Fruit fly (Drosophila melanogaster) whole organism, wandering third instar larva: ENCODE measurements around the gene Septin4.
A peak's percentile ranks its signal among the peaks of the same experiment; 100 is the strongest.

Experiments
- Abd-B ChIP-seq: fragments of >200 bp; optimal IDR thresholded peaks from 2 replicates; lab custom pipeline; 2017; ENCODE audit warnings: missing biosample characterization, missing genetic modification characterization
- CG32264 ChIP-seq: fragments of 200-800 bp; sonication (Bioruptor generic); optimal IDR thresholded peaks from 2 replicates; lab custom pipeline; 2016; ENCODE audit warnings: missing biosample characterization, missing genetic modification characterization
- CG9705 ChIP-seq: fragments of 200-800 bp; sonication (Bioruptor generic); optimal IDR thresholded peaks from 2 replicates; lab custom pipeline; 2018; ENCODE audit warnings: missing biosample characterization, mild to moderate bottlenecking, missing genetic modification characterization
- CrebA ChIP-seq: fragments of 200-800 bp; sonication (Bioruptor generic); optimal IDR thresholded peaks from 2 replicates; lab custom pipeline; 2016; ENCODE audit warnings: missing biosample characterization, mild to moderate bottlenecking, missing genetic modification characterization, borderline replicate concordance
- Dfd ChIP-seq: fragments of >200 bp; optimal IDR thresholded peaks from 2 replicates; lab custom pipeline; 2017; ENCODE audit warnings: missing biosample characterization, missing genetic modification characterization
- Dif ChIP-seq: fragments of 200-275, 200-300 bp; sonication (Bioruptor generic); optimal IDR thresholded peaks from 2 replicates; lab custom pipeline; 2018; ENCODE audit warnings: missing biosample characterization, missing genetic modification characterization; ENCODE audit not compliant: partially characterized antibody
- HLH106 ChIP-seq: fragments of 200-800 bp; optimal IDR thresholded peaks from 3 replicates; lab custom pipeline; 2019; ENCODE audit warnings: missing biosample characterization, mild to moderate bottlenecking, missing genetic modification characterization, moderate library complexity
- Jra ChIP-seq: sonication (Bioruptor generic); optimal IDR thresholded peaks from 2 replicates; lab custom pipeline; 2016; ENCODE audit warnings: missing biosample characterization, missing genetic modification characterization
- Myc ChIP-seq: fragments of >200 bp; optimal IDR thresholded peaks from 2 replicates; lab custom pipeline; 2017
- OdsH ChIP-seq: fragments of 200-800 bp; sonication (Bioruptor generic); optimal IDR thresholded peaks from 2 replicates; lab custom pipeline; 2016; ENCODE audit warnings: missing biosample characterization, mild to moderate bottlenecking, missing genetic modification characterization
- Rel ChIP-seq, 2 experiments: fragments of 200-800 bp; sonication (Bioruptor generic) in 1 of 2; optimal IDR thresholded peaks; 2 replicates in 1 of 2; 3 replicates in 1 of 2; lab custom pipeline; 2016 to 2019; ENCODE audit warnings: mild to moderate bottlenecking in 2 of 2, missing biosample characterization in 2 of 2, missing genetic modification characterization in 2 of 2, moderate library complexity in 1 of 2
- Sp1 ChIP-seq: fragments of 200-800 bp; sonication (Bioruptor generic); optimal IDR thresholded peaks from 3 replicates; lab custom pipeline; 2019; ENCODE audit warnings: missing biosample characterization, mild to moderate bottlenecking, missing genetic modification characterization, moderate library complexity
- br ChIP-seq: fragments of 200-800 bp; sonication (Bioruptor generic); optimal IDR thresholded peaks from 2 replicates; lab custom pipeline; 2016; ENCODE audit warnings: missing biosample characterization, missing genetic modification characterization
- dl ChIP-seq, 2 experiments: fragments of 175-275, 200-275 bp in 1 of 2; fragments of 200-275 bp in 1 of 2; sonication (Bioruptor generic); optimal IDR thresholded peaks; lab custom pipeline; 2018; ENCODE audit warnings: mild to moderate bottlenecking in 2 of 2, missing biosample characterization in 2 of 2, missing genetic modification characterization in 2 of 2, moderate library complexity in 2 of 2; ENCODE audit not compliant: partially characterized antibody in 2 of 2, insufficient read depth in 1 of 2
- dmrt93B ChIP-seq: fragments of 200-800 bp; sonication (Bioruptor generic); optimal IDR thresholded peaks from 2 replicates; lab custom pipeline; 2018; ENCODE audit warnings: missing biosample characterization, mild to moderate bottlenecking, missing genetic modification characterization
- ey ChIP-seq: fragments of 200-800 bp; sonication (Bioruptor generic); optimal IDR thresholded peaks from 2 replicates; lab custom pipeline; 2016; ENCODE audit warnings: missing biosample characterization, missing genetic modification characterization
- foxo ChIP-seq, 2 experiments: fragments of 200-800 bp; sonication (Bioruptor generic); optimal IDR thresholded peaks; 2 replicates in 1 of 2; 3 replicates in 1 of 2; lab custom pipeline; 2016 to 2017; ENCODE audit warnings: missing biosample characterization in 2 of 2, missing genetic modification characterization in 2 of 2
- fru ChIP-seq: fragments of 200-800 bp; sonication (Bioruptor generic); optimal IDR thresholded peaks from 3 replicates; lab custom pipeline; 2016; ENCODE audit warnings: missing biosample characterization, mild to moderate bottlenecking, missing genetic modification characterization
- h ChIP-seq: fragments of 200-800 bp; sonication (Bioruptor generic); optimal IDR thresholded peaks from 3 replicates; lab custom pipeline; 2016; ENCODE audit warnings: missing biosample characterization, mild to moderate bottlenecking, missing genetic modification characterization
- jim ChIP-seq: fragments of 175-275, 200-325 bp; sonication (Bioruptor generic); optimal IDR thresholded peaks from 2 replicates; lab custom pipeline; 2016; ENCODE audit warnings: missing biosample characterization, mild to moderate bottlenecking, missing genetic modification characterization
- pan ChIP-seq: fragments of >200 bp; optimal IDR thresholded peaks from 2 replicates; lab custom pipeline; 2017
- psq ChIP-seq: fragments of 200-800 bp; sonication (Bioruptor generic); optimal IDR thresholded peaks from 3 replicates; lab custom pipeline; 2017; ENCODE audit warnings: missing biosample characterization, mild to moderate bottlenecking, missing genetic modification characterization, moderate library complexity
- rgr ChIP-seq: fragments of 200-800 bp; sonication (Bioruptor generic); optimal IDR thresholded peaks from 3 replicates; lab custom pipeline; 2016; ENCODE audit warnings: missing biosample characterization, mild to moderate bottlenecking, missing genetic modification characterization
- sage ChIP-seq: fragments of 200-800 bp; sonication (Bioruptor generic); optimal IDR thresholded peaks from 2 replicates; lab custom pipeline; 2016; ENCODE audit warnings: missing biosample characterization, mild to moderate bottlenecking, missing genetic modification characterization
- sv ChIP-seq: fragments of 200-800 bp; sonication (Bioruptor generic); optimal IDR thresholded peaks from 3 replicates; lab custom pipeline; 2016; ENCODE audit warnings: missing biosample characterization, missing genetic modification characterization
- tai ChIP-seq: sonication (Bioruptor generic); optimal IDR thresholded peaks from 2 replicates; lab custom pipeline; 2016; ENCODE audit warnings: missing biosample characterization, missing genetic modification characterization
- usp ChIP-seq: fragments of >200 bp; optimal IDR thresholded peaks from 2 replicates; lab custom pipeline; 2017; ENCODE audit warnings: missing biosample characterization, missing genetic modification characterization
- woc ChIP-seq: sonication (Bioruptor generic); optimal IDR thresholded peaks from 2 replicates; lab custom pipeline; 2016; ENCODE audit warnings: missing biosample characterization, mild to moderate bottlenecking, missing genetic modification characterization

Septin4 gene

dm6 chrX:16655724-16656235, 39.2 kb downstream of the Septin4 start:
- TF ChIP-seq dl (GFP tag; optimal IDR thresholded peaks at IDR 0.05; lab: Kevin White, UChicago; ENCODE audit: insufficient read depth in 1 of 2, partially characterized antibody in 2 of 2) (no peak), Sp1 (peak; percentile 14), Rel (GFP tag; optimal IDR thresholded peaks at IDR 0.05; lab: Kevin White, UChicago) (no peak), Rel (tag; optimal IDR thresholded peaks at IDR 0.05; lab: Kevin White, UChicago) (peak; percentile 48), Jra (GFP tag; lab: Kevin White, UChicago) (no peak), h (GFP tag; lab: Kevin White, UChicago) (no peak), sage (no peak), rgr (GFP tag; lab: Kevin White, UChicago) (peak; percentile 15), usp (GFP tag; lab: Kevin White, UChicago) (no peak), psq (GFP tag; lab: Kevin White, UChicago) (peak; percentile 8), Abd-B (GFP tag; lab: Kevin White, UChicago) (no peak), jim (GFP tag; lab: Kevin White, UChicago) (no peak)
- TF ChIP-seq, all 38 proteins: peak for 4

dm6 chrX:16654931-16655409, 40.0 kb downstream of the Septin4 start, which contains the start of the genes Nemp and r:
Gene Nemp (minus strand): TSS chrX:16655015.
Gene r (plus strand): TSS chrX:16655359.
- TF ChIP-seq fru: peak; percentile 23
- no peak for TF ChIP-seq woc (GFP tag; lab: Kevin White, UChicago)

dm6 chrX:16651625-16652024, 43.3 kb downstream of the Septin4 start:
- TF ChIP-seq foxo (GFP tag; optimal IDR thresholded peaks at IDR 0.05; lab: Kevin White, UChicago) (no peak), CG9705 (no peak), HLH106 (tag; lab: Kevin White, UChicago) (no peak), h (GFP tag; lab: Kevin White, UChicago) (no peak), br (no peak), OdsH (GFP tag; lab: Kevin White, UChicago) (no peak), Dif (GFP tag; lab: Kevin White, UChicago) (no peak), CrebA (GFP tag; lab: Kevin White, UChicago) (no peak)
- TF ChIP-seq, all 38 proteins: peak for 0

dm6 chrX:16651098-16651497, 43.9 kb downstream of the Septin4 start, which contains the start of the genes CG32573 and CG42512:
Gene CG32573 (plus strand): TSS chrX:16651376.
Gene CG42512 (plus strand): TSS chrX:16651376.
- no peak for TF ChIP-seq dmrt93B (GFP tag; lab: Kevin White, UChicago)
- TF ChIP-seq pan (lab: Kevin White, UChicago): no peak
- TF ChIP-seq OdsH (GFP tag; lab: Kevin White, UChicago): no peak
- no peak for TF ChIP-seq sage
- no peak for TF ChIP-seq Rel (GFP tag; optimal IDR thresholded peaks at IDR 0.05; lab: Kevin White, UChicago)
- peak; percentile 25 for TF ChIP-seq Rel (tag; optimal IDR thresholded peaks at IDR 0.05; lab: Kevin White, UChicago)
- no peak for TF ChIP-seq ey
- no peak for TF ChIP-seq woc (GFP tag; lab: Kevin White, UChicago)
- TF ChIP-seq Myc (lab: Kevin White, UChicago): peak; percentile 45
- TF ChIP-seq HLH106 (tag; lab: Kevin White, UChicago): no peak
- TF ChIP-seq h (GFP tag; lab: Kevin White, UChicago): no peak

- TF ChIP-seq tai (no peak), Dfd (GFP tag; lab: Kevin White, UChicago) (no peak), woc (GFP tag; lab: Kevin White, UChicago) (peak; percentile 62), Myc (lab: Kevin White, UChicago) (no peak), CG32264 (GFP tag; lab: Kevin White, UChicago) (peak; percentile 57), foxo (GFP tag; optimal IDR thresholded peaks at IDR 0.05; lab: Kevin White, UChicago) (peak in 1 of 2 experiments; percentile 71), usp (GFP tag; lab: Kevin White, UChicago) (no peak), ey (peak; percentile 44), fru (peak; percentile 69), sv (peak; percentile 41)
Observed at dm6 chrX:16650078-16651063, 44.6 kb downstream of the Septin4 start.
